Fruit fly (Drosophila melanogaster): ENCODE data around the gene CG32284.

CG32284 gene

dm6 chr3L:3198447-3199402 is 12.3 kb downstream of the CG32284 start, which contains the start of the genes CG32276 and gry (continued):
- TF ChIP-seq CG17359 (tag; optimal IDR thresholded peaks at IDR 0.05) (peak; percentile 62), CG31224 (GFP tag; IDR thresholded peaks at IDR 0.05) (peak; percentile 66), bab2 (GFP tag; optimal IDR thresholded peaks at IDR 0.05) (peak; percentile 82), CG7963 (GFP tag; IDR thresholded peaks at IDR 0.05; ENCODE audit: partially characterized antibody) (no peak), CG4820 (GFP tag; optimal IDR thresholded peaks at IDR 0.05) (peak; percentile 77), CG2116 (GFP tag; optimal IDR thresholded peaks at IDR 0.05) (peak; percentile 93), CG1603 (tag; optimal IDR thresholded peaks at IDR 0.05) (peak; percentile 86), CG10274 (GFP tag; optimal IDR thresholded peaks at IDR 0.05) (no peak), Xbp1 (GFP tag; optimal IDR thresholded peaks at IDR 0.05) (peak; percentile 96), inv (GFP tag; IDR thresholded peaks at IDR 0.05; ENCODE audit: partially characterized antibody) (peak; percentile 15; the same call in 1 of the 2 replicates), CG7987 (GFP tag; optimal IDR thresholded peaks at IDR 0.05) (peak; percentile 74), NK7.1 (GFP tag; optimal IDR thresholded peaks at IDR 0.05) (peak; percentile 33), Hr51 (GFP tag; optimal IDR thresholded peaks at IDR 0.05) (peak in 1 of 2 experiments; percentile 78), CG30431 (GFP tag; optimal IDR thresholded peaks at IDR 0.05) (peak; percentile 9), chm (GFP tag; IDR thresholded peaks at IDR 0.05) (peak; percentile 74), lilli (GFP tag; optimal IDR thresholded peaks at IDR 0.05) (peak; percentile 88), sr (GFP tag; IDR thresholded peaks at IDR 0.05) (no peak; the same call in 2 of the 3 replicates), CG11723 (GFP tag; optimal IDR thresholded peaks at IDR 0.05) (peak; percentile 60), CG8924 (tag; optimal IDR thresholded peaks at IDR 0.05) (peak; percentile 82), peb (GFP tag; IDR thresholded peaks at IDR 0.05) (no peak), CG12155 (GFP tag; optimal IDR thresholded peaks at IDR 0.05) (peak; percentile 86), odd (GFP tag; optimal IDR thresholded peaks at IDR 0.05) (no peak), CG3838 (GFP tag; optimal IDR thresholded peaks at IDR 0.05) (peak; percentile 53), fu2 (GFP tag; optimal IDR thresholded peaks at IDR 0.05) (peak; percentile 76), GATAe (GFP tag; conservative IDR thresholded peaks at IDR 0.05) (no peak), H2.0 (GFP tag; IDR thresholded peaks at IDR 0.05) (no peak; the same call in 1 of the 2 replicates), bcd (GFP tag; optimal IDR thresholded peaks at IDR 0.05) (peak; percentile 73), CG12659 (GFP tag; optimal IDR thresholded peaks at IDR 0.05) (peak; percentile 89), nerfin-1 (tag; optimal IDR thresholded peaks at IDR 0.05) (peak; percentile 53), Ets65A (GFP tag) (peak; percentile 98), dmrt11E (tag; optimal IDR thresholded peaks at IDR 0.05) (peak; percentile 67), CG11093 (GFP tag; IDR thresholded peaks at IDR 0.05) (peak; percentile 65; the same call in 2 of the 3 replicates), kay (GFP tag; optimal IDR thresholded peaks at IDR 0.05) (peak; percentile 83), Hr3 (GFP tag; optimal IDR thresholded peaks at IDR 0.05) (peak; percentile 70), CG1792 (GFP tag; optimal IDR thresholded peaks at IDR 0.05) (no peak), esg (GFP tag; conservative IDR thresholded peaks at IDR 0.05) (peak; percentile 65), CG6683 (GFP tag; optimal IDR thresholded peaks at IDR 0.05) (peak; percentile 41), bsh (GFP tag; optimal IDR thresholded peaks at IDR 0.05) (peak in 1 of 2 experiments; percentile 66), gcm2 (GFP tag; optimal IDR thresholded peaks at IDR 0.05) (peak; percentile 39), HLH54F (GFP tag; optimal IDR thresholded peaks at IDR 0.05) (peak; percentile 85), CG8089 (GFP tag; optimal IDR thresholded peaks at IDR 0.05) (peak; percentile 58), Nf-YC (tag; optimal IDR thresholded peaks at IDR 0.05) (no peak), CG18619 (GFP tag; optimal IDR thresholded peaks at IDR 0.05) (peak; percentile 60), vvl (GFP tag; IDR thresholded peaks at IDR 0.05) (peak; percentile 82), Abd-B (GFP tag; optimal IDR thresholded peaks at IDR 0.05) (peak; percentile 43), insv (GFP tag; optimal IDR thresholded peaks at IDR 0.05) (peak in 1 of 2 experiments; percentile 91), BtbVII (GFP tag; optimal IDR thresholded peaks at IDR 0.05) (peak; percentile 35), CG6254 (GFP tag; optimal IDR thresholded peaks at IDR 0.05) (no peak)

Data from whole organism, embryonic.